Fruit fly (Drosophila melanogaster) whole organism, embryonic: Measurements from ENCODE around the gene CG33288.

Experiments
- CG10209 ChIP-seq: fragments of 200-800 bp; sonication (Bioruptor generic); optimal IDR thresholded peaks from 3 replicates; lab custom pipeline; 2017; ENCODE audit warnings: missing biosample characterization, mild to moderate bottlenecking, missing genetic modification characterization, missing genetic modification reagents
- CG10565 ChIP-seq: fragments of 200-800 bp; sonication (Bioruptor generic); optimal IDR thresholded peaks from 3 replicates; lab custom pipeline; 2016; ENCODE audit warnings: missing biosample characterization, mild to moderate bottlenecking, missing genetic modification characterization
- CG11085 ChIP-seq: fragments of 200-800 bp; sonication (Bioruptor generic); IDR thresholded peaks from 2 replicates; pipeline ENCODE4 v1.3.6; 2022; ENCODE audit warnings: missing biosample characterization, missing genetic modification characterization
- CG12219 ChIP-seq: fragments of 200-800 bp; sonication (Bioruptor generic); optimal IDR thresholded peaks from 3 replicates; lab custom pipeline; 2018; ENCODE audit warnings: missing biosample characterization, mild to moderate bottlenecking, missing genetic modification characterization
- CG16813 ChIP-seq: fragments of 200-800 bp; sonication (Bioruptor generic); IDR thresholded peaks from 3 replicates; pipeline ENCODE4 v1.3.6; 2022; ENCODE audit warnings: missing biosample characterization, missing genetic modification characterization; ENCODE audit not compliant: partially characterized antibody
- CG18011 ChIP-seq: fragments of 200-800 bp; sonication (Bioruptor generic); optimal IDR thresholded peaks from 2 replicates; lab custom pipeline; 2017; ENCODE audit warnings: missing biosample characterization, missing genetic modification characterization, mild to moderate bottlenecking, moderate library complexity, missing genotype
- CG18619 ChIP-seq: fragments of 200-800 bp; sonication (Bioruptor generic); optimal IDR thresholded peaks from 3 replicates; lab custom pipeline; 2017; ENCODE audit warnings: missing biosample characterization, mild to moderate bottlenecking, missing genetic modification characterization
- CG30020 ChIP-seq: fragments of 200-800 bp; optimal IDR thresholded peaks from 2 replicates; lab custom pipeline; 2019; ENCODE audit warnings: missing biosample characterization, mild to moderate bottlenecking, missing genetic modification characterization, moderate library complexity
- CG30403 ChIP-seq: fragments of 200-800 bp; sonication (Bioruptor generic); optimal IDR thresholded peaks from 3 replicates; lab custom pipeline; 2016; ENCODE audit warnings: missing biosample characterization, missing genetic modification characterization
- CG30431 ChIP-seq: fragments of 200-800 bp; sonication (Bioruptor generic); optimal IDR thresholded peaks from 2 replicates; lab custom pipeline; 2017; ENCODE audit warnings: missing biosample characterization, missing genetic modification characterization
- CG34224 ChIP-seq: fragments of 200-800 bp; sonication (Bioruptor generic); IDR thresholded peaks from 3 replicates; pipeline ENCODE4 v1.3.6; 2022; ENCODE audit warnings: missing biosample characterization, missing genetic modification characterization; ENCODE audit not compliant: partially characterized antibody
- CG3726 ChIP-seq: fragments of 200-800 bp; sonication (Bioruptor generic); IDR thresholded peaks from 3 replicates; pipeline ENCODE4, ENCODE4 v1.3.6; 2022; ENCODE audit warnings: missing biosample characterization, missing genetic modification characterization
- CG4617 ChIP-seq: fragments of 200-800 bp; sonication (Bioruptor generic); optimal IDR thresholded peaks from 3 replicates; lab custom pipeline; 2016; ENCODE audit warnings: missing biosample characterization, missing genetic modification characterization, borderline replicate concordance
- CG5245 ChIP-seq: fragments of 200-800 bp; sonication (Bioruptor generic); optimal IDR thresholded peaks from 3 replicates; lab custom pipeline; 2016; ENCODE audit warnings: missing biosample characterization, missing genetic modification characterization
- CG7357 ChIP-seq: fragments of 200-800 bp; sonication (Bioruptor generic); IDR thresholded peaks from 3 replicates; pipeline ENCODE4 v1.3.6; 2022; ENCODE audit warnings: missing biosample characterization, missing genetic modification characterization
- CG9437 ChIP-seq: fragments of 200-800 bp; sonication (Bioruptor generic); optimal IDR thresholded peaks from 2 replicates; lab custom pipeline; 2018; ENCODE audit warnings: missing biosample characterization, mild to moderate bottlenecking, missing genetic modification characterization
- D19B ChIP-seq: fragments of 200-800 bp; sonication (Bioruptor generic); optimal IDR thresholded peaks from 2 replicates; lab custom pipeline; 2017; ENCODE audit warnings: missing biosample characterization, mild to moderate bottlenecking, missing genetic modification characterization
- H2.0 ChIP-seq: fragments of 200-800 bp; sonication (Bioruptor generic); IDR thresholded peaks from 2 replicates; pipeline ENCODE4 v1.3.6; 2022; ENCODE audit warnings: missing biosample characterization, missing genetic modification characterization
- HLH54F ChIP-seq: fragments of 200-800 bp; sonication (Bioruptor generic); optimal IDR thresholded peaks from 3 replicates; lab custom pipeline; 2016; ENCODE audit warnings: missing biosample characterization, missing genetic modification characterization
- MTF-1 ChIP-seq: fragments of 200-800 bp; sonication (Bioruptor generic); optimal IDR thresholded peaks from 2 replicates; lab custom pipeline; 2018; ENCODE audit warnings: missing biosample characterization, mild to moderate bottlenecking, missing genetic modification characterization, borderline replicate concordance
- Nf-YB ChIP-seq: fragments of 200-800 bp; sonication (Bioruptor generic); optimal IDR thresholded peaks from 3 replicates; lab custom pipeline; 2019; ENCODE audit warnings: missing biosample characterization, mild to moderate bottlenecking, missing genetic modification characterization, moderate library complexity
- Opbp ChIP-seq: fragments of 200-800 bp; sonication (Bioruptor generic); IDR thresholded peaks from 3 replicates; pipeline ENCODE4 v1.3.6; 2022; ENCODE audit warnings: missing biosample characterization, missing genetic modification characterization; ENCODE audit not compliant: partially characterized antibody
- Optix ChIP-seq: fragments of 200-800 bp; sonication (Bioruptor generic); IDR thresholded peaks from 3 replicates; pipeline ENCODE4 v1.3.6; 2022; ENCODE audit warnings: missing biosample characterization, missing genetic modification characterization
- Poxn ChIP-seq: fragments of 200-800 bp; sonication (Bioruptor generic); IDR thresholded peaks from 2 replicates; pipeline ENCODE4 v1.3.6; 2022; ENCODE audit warnings: missing biosample characterization, missing genetic modification characterization
- Rfx ChIP-seq: fragments of 200-800 bp; sonication (Bioruptor generic); IDR thresholded peaks from 2 replicates; pipeline ENCODE4 v1.3.6; 2022; ENCODE audit warnings: missing biosample characterization, missing genetic modification characterization
- Rx ChIP-seq: fragments of 200-800 bp; sonication (Bioruptor generic); IDR thresholded peaks from 2 replicates; pipeline ENCODE4 v1.3.6; 2022; ENCODE audit warnings: missing biosample characterization, missing genetic modification characterization
- Scr ChIP-seq: fragments of 200-800 bp; sonication (Bioruptor generic); IDR thresholded peaks from 2 replicates; pipeline ENCODE4 v1.3.6; 2022; ENCODE audit warnings: missing biosample characterization, missing genetic modification characterization; ENCODE audit not compliant: partially characterized antibody
- Six4 ChIP-seq: fragments of 200-800 bp; sonication (Bioruptor generic); optimal IDR thresholded peaks from 2 replicates; lab custom pipeline; 2016; ENCODE audit warnings: missing biosample characterization, missing genetic modification characterization
- YL-1 ChIP-seq: fragments of 200-800 bp; sonication (Bioruptor generic); optimal IDR thresholded peaks from 3 replicates; lab custom pipeline; 2017; ENCODE audit warnings: missing biosample characterization, mild to moderate bottlenecking, missing genetic modification characterization
- cad ChIP-seq: fragments of >200 bp; optimal IDR thresholded peaks from 2 replicates; lab custom pipeline; 2017; ENCODE audit warnings: missing biosample characterization, missing genetic modification characterization
- chif ChIP-seq, 2 experiments: fragments of 200-800 bp; sonication (Bioruptor generic); optimal IDR thresholded peaks; 3 replicates each; lab custom pipeline; 2016; ENCODE audit warnings: missing biosample characterization in 2 of 2, missing genetic modification characterization in 2 of 2
- ci ChIP-seq: fragments of 200-800 bp; sonication (Bioruptor generic); IDR thresholded peaks from 3 replicates; pipeline ENCODE4 v1.3.6; 2022; ENCODE audit warnings: missing biosample characterization, missing genetic modification characterization
- croc ChIP-seq: fragments of 200-800 bp; sonication (Bioruptor generic); conservative IDR thresholded peaks from 3 replicates; pipeline ENCODE4 v1.3.6; 2022; ENCODE audit warnings: missing biosample characterization, missing genetic modification characterization
- dan ChIP-seq: fragments of 200-800 bp; sonication (Bioruptor generic); IDR thresholded peaks from 2 replicates; pipeline ENCODE4 v1.3.6; 2022; ENCODE audit warnings: missing biosample characterization, missing genetic modification characterization
- dati ChIP-seq: fragments of 200-800 bp; sonication (Bioruptor generic); IDR thresholded peaks from 2 replicates; pipeline ENCODE4 v1.3.6; 2022; ENCODE audit warnings: missing biosample characterization, missing genetic modification characterization
- dmrt99B ChIP-seq: fragments of 200-800 bp; sonication (Bioruptor generic); optimal IDR thresholded peaks from 2 replicates; lab custom pipeline; 2018; ENCODE audit warnings: missing biosample characterization, mild to moderate bottlenecking, missing genetic modification characterization, moderate library complexity
- eyg ChIP-seq: fragments of 200-800 bp; sonication (Bioruptor generic); optimal IDR thresholded peaks from 3 replicates; lab custom pipeline; 2016; ENCODE audit warnings: missing biosample characterization, missing genetic modification characterization
- ftz-f1 ChIP-seq: fragments of 200-800 bp; sonication (Bioruptor generic); optimal IDR thresholded peaks from 2 replicates; lab custom pipeline; 2016; ENCODE audit warnings: missing biosample characterization, missing genetic modification characterization
- fu2 ChIP-seq: fragments of 200-800 bp; sonication (Bioruptor generic); optimal IDR thresholded peaks from 2 replicates; lab custom pipeline; 2016; ENCODE audit warnings: missing biosample characterization, missing genetic modification characterization
- gem ChIP-seq: fragments of 200-800 bp; sonication (Bioruptor generic); optimal IDR thresholded peaks from 2 replicates; lab custom pipeline; 2019; ENCODE audit warnings: missing biosample characterization, mild to moderate bottlenecking, missing genetic modification characterization, moderate library complexity
- gro ChIP-seq: fragments of 200-800 bp; sonication (Bioruptor generic); optimal IDR thresholded peaks from 2 replicates; lab custom pipeline; 2016; ENCODE audit warnings: missing biosample characterization, missing genetic modification characterization
- her ChIP-seq: fragments of 200-800 bp; sonication (Bioruptor generic); optimal IDR thresholded peaks from 2 replicates; lab custom pipeline; 2016; ENCODE audit warnings: missing biosample characterization, missing genetic modification characterization
- klu ChIP-seq: fragments of 200-800 bp; sonication (Bioruptor generic); IDR thresholded peaks from 2 replicates; pipeline ENCODE4 v1.3.6; 2022; ENCODE audit warnings: missing biosample characterization, missing genetic modification characterization
- lbe ChIP-seq: fragments of 200-800 bp; sonication (Bioruptor generic); optimal IDR thresholded peaks from 2 replicates; lab custom pipeline; 2016; ENCODE audit warnings: missing biosample characterization, mild to moderate bottlenecking, missing genetic modification characterization
- lmd ChIP-seq: fragments of 200-800 bp; sonication (Bioruptor generic); IDR thresholded peaks from 2 replicates; pipeline ENCODE4 v1.3.6; 2022; ENCODE audit warnings: missing biosample characterization, missing genetic modification characterization
- pho ChIP-seq: fragments of 200-800 bp; sonication (Bioruptor generic); optimal IDR thresholded peaks from 2 replicates; lab custom pipeline; 2016; ENCODE audit warnings: missing biosample characterization, missing genetic modification characterization
- schlank ChIP-seq: fragments of 200-800 bp; sonication (Bioruptor generic); optimal IDR thresholded peaks from 2 replicates; lab custom pipeline; 2018; ENCODE audit warnings: missing biosample characterization, mild to moderate bottlenecking, missing genetic modification characterization
- scrt ChIP-seq: fragments of 200-800 bp; sonication (Bioruptor generic); optimal IDR thresholded peaks from 2 replicates; lab custom pipeline; 2018; ENCODE audit warnings: missing biosample characterization, mild to moderate bottlenecking, missing genetic modification characterization, moderate library complexity
- tll ChIP-seq, 2 experiments: fragments of 200-800 bp in 1 of 2; fragments of >200 bp in 1 of 2; sonication (Bioruptor generic) in 1 of 2; optimal IDR thresholded peaks; 2 replicates each; lab custom pipeline; 2017 to 2019; ENCODE audit warnings: missing biosample characterization in 2 of 2, missing genetic modification characterization in 2 of 2, mild to moderate bottlenecking in 1 of 2, moderate library complexity in 1 of 2
- vfl ChIP-seq: fragments of 200-800 bp; sonication (Bioruptor generic); optimal IDR thresholded peaks from 2 replicates; lab custom pipeline; 2016; ENCODE audit warnings: missing biosample characterization, missing genetic modification characterization
- zen ChIP-seq: fragments of 200-800 bp; sonication (Bioruptor generic); optimal IDR thresholded peaks from 3 replicates; lab custom pipeline; 2018; ENCODE audit warnings: missing biosample characterization, mild to moderate bottlenecking, missing genetic modification characterization, moderate library complexity

The CG33288 gene

dm6 chr3L:21453623-21454022 lies 26.0 kb downstream of the CG33288 start (continued):
- TF ChIP-seq dan (peak; percentile 36; the same call in 1 of the 2 replicates), CG12219 (GFP tag; lab: Kevin White, UChicago) (peak; percentile 56), Rfx (GFP tag; lab: Robert Waterston, UW) (no peak), pho (GFP tag; lab: Kevin White, UChicago) (no peak), gro (GFP tag; lab: Kevin White, UChicago) (no peak), HLH54F (GFP tag; lab: Kevin White, UChicago) (no peak), gem (tag; lab: Kevin White, UChicago) (peak; percentile 78), CG30431 (peak; percentile 55), CG11085 (no peak), YL-1 (GFP tag; lab: Kevin White, UChicago) (no peak), chif (GFP tag; optimal IDR thresholded peaks at IDR 0.05; lab: Kevin White, UChicago) (peak; percentile 38 to 75), scrt (GFP tag; lab: Kevin White, UChicago) (no peak), tll (GFP tag; optimal IDR thresholded peaks at IDR 0.05; lab: Kevin White, UChicago) (no peak), CG10565 (GFP tag; lab: Kevin White, UChicago) (no peak), CG10209 (GFP tag; lab: Kevin White, UChicago) (peak; percentile 49), CG5245 (peak; percentile 30), CG16813 (no peak), croc (peak; percentile 84), CG9437 (GFP tag; lab: Kevin White, UChicago) (no peak), dmrt99B (tag; lab: Kevin White, UChicago) (peak; percentile 61), lbe (GFP tag; lab: Kevin White, UChicago) (no peak), Poxn (GFP tag; lab: Robert Waterston, UW) (no peak), Rx (GFP tag; lab: Robert Waterston, UW) (peak; percentile 39), D19B (GFP tag; lab: Kevin White, UChicago) (no peak), Optix (GFP tag; lab: Robert Waterston, UW) (0 out of 3 replicates have a peak, but pooled peaks have one; percentile 48), CG4617 (GFP tag; lab: Kevin White, UChicago) (no peak), H2.0 (GFP tag; lab: Robert Waterston, UW) (peak; percentile 38), CG30403 (GFP tag; lab: Kevin White, UChicago) (peak; percentile 40), Opbp (GFP tag; lab: Robert Waterston, UW) (no peak), CG18619 (GFP tag; lab: Kevin White, UChicago) (peak; percentile 9), Six4 (peak; percentile 65), zen (peak; percentile 76), Nf-YB (GFP tag; lab: Kevin White, UChicago) (peak; percentile 36), lmd (GFP tag; lab: Robert Waterston, UW) (no peak), her (GFP tag; lab: Kevin White, UChicago) (peak; percentile 37), vfl (GFP tag; lab: Kevin White, UChicago) (no peak), ftz-f1 (no peak), CG7357 (GFP tag; lab: Robert Waterston, UW) (0 out of 3 replicates have a peak, but pooled peaks have one; percentile 44), Scr (GFP tag; lab: Robert Waterston, UW) (no peak), MTF-1 (GFP tag; lab: Kevin White, UChicago) (no peak), schlank (tag; lab: Kevin White, UChicago) (no peak), cad (GFP tag; lab: Kevin White, UChicago) (no peak), CG3726 (GFP tag; lab: Robert Waterston, UW) (0 out of 3 replicates have a peak, but pooled peaks have one; percentile 38), dati (GFP tag; lab: Robert Waterston, UW) (no peak), CG34224 (GFP tag; lab: Robert Waterston, UW) (no peak), eyg (GFP tag; lab: Kevin White, UChicago) (no peak), CG18011 (GFP tag; lab: Kevin White, UChicago) (no peak), klu (GFP tag; lab: Robert Waterston, UW) (no peak), fu2 (no peak), ci (peak; percentile 45; the same call in 1 of the 3 replicates), CG30020 (tag; lab: Kevin White, UChicago) (no peak)
